Fruit fly (Drosophila melanogaster): ENCODE results near the gene CG9328.

DNA sequence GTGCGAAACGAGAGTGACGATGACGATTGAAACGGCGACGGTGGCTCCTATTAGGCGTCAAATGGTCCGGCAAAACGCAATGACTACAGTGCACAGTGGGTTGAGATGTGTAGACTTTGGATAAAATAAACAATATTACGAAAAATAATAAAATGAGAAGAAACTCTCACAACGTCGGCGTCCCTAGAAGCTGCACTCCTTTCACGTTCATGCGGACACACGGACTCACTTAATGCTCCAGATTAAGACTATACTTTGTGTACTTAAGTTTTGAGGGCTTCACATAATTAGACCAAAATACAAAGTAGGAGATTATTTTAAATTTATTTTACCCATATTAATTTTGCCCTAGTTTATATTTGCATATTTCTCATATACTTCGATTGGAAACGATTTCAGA is 42.5 kb downstream of the CG9328 start:
- TF ChIP-seq Pif1B (GFP tag; optimal IDR thresholded peaks at IDR 0.05) (no peak), CG9948 (tag; optimal IDR thresholded peaks at IDR 0.05) (no peak), Pif1A (GFP tag; optimal IDR thresholded peaks at IDR 0.05) (peak; percentile 42), CG32121 (GFP tag; IDR thresholded peaks at IDR 0.05) (no peak), rn (GFP tag; IDR thresholded peaks at IDR 0.05) (no peak), Ets98B (GFP tag; IDR thresholded peaks at IDR 0.05) (no peak; the same call in 1 of the 2 replicates), gl (tag; optimal IDR thresholded peaks at IDR 0.05) (no peak), D1 (tag; optimal IDR thresholded peaks at IDR 0.05) (no peak), CG14655 (GFP tag; optimal IDR thresholded peaks at IDR 0.05) (peak; percentile 72), CG10348 (GFP tag; IDR thresholded peaks at IDR 0.05) (no peak), EcR (GFP tag; optimal IDR thresholded peaks at IDR 0.05) (no peak), CG12605 (GFP tag; IDR thresholded peaks at IDR 0.05) (no peak)

Data from whole organism, pupa.